Worm (Caenorhabditis elegans) whole organism, young adult: Measurements from ENCODE around the gene srsx-22.

Experiments
- B0035.1 ChIP-seq: sonication (generic microtip); optimal IDR thresholded peaks from 2 replicates; lab custom pipeline; 2016; ENCODE audit warnings: missing genetic modification characterization, mild to moderate bottlenecking, missing compliant biosample characterization, missing genotype, missing genetic modification reagents
- B0336.3 ChIP-seq: fragments of 200-800 bp; sonication (Bioruptor generic); IDR thresholded peaks from 2 replicates; pipeline ENCODE4 v1.3.6; 2022; ENCODE audit warnings: missing genetic modification characterization, missing compliant biosample characterization
- C06A6.2 ChIP-seq: fragments of 200-800 bp; sonication (Bioruptor generic); conservative IDR thresholded peaks from 2 replicates; pipeline ENCODE4 v1.3.6; 2022; ENCODE audit warnings: missing genetic modification characterization, missing compliant biosample characterization
- D2030.7 ChIP-seq: fragments of 200-800 bp; sonication (Bioruptor generic); IDR thresholded peaks from 2 replicates; pipeline ENCODE4 v1.3.6; 2022; ENCODE audit warnings: missing genetic modification reagents, missing genetic modification characterization, missing compliant biosample characterization
- F23B12.7 ChIP-seq: sonication (generic microtip); optimal IDR thresholded peaks from 2 replicates; lab custom pipeline; 2017; ENCODE audit warnings: missing genetic modification characterization, mild to moderate bottlenecking, missing compliant biosample characterization, antibody characterized with exemption, moderate library complexity; ENCODE audit not compliant: insufficient read depth
- F37B4.10 ChIP-seq: fragments of 200-800 bp; sonication (Bioruptor generic); IDR thresholded peaks from 2 replicates; pipeline ENCODE4 v1.3.6; 2022; ENCODE audit warnings: missing genetic modification characterization, missing compliant biosample characterization
- F57C9.4 ChIP-seq: sonication (generic microtip); optimal IDR thresholded peaks from 2 replicates; lab custom pipeline; 2017; ENCODE audit warnings: mild to moderate bottlenecking, missing genetic modification characterization, missing compliant biosample characterization
- K12H6.12 ChIP-seq: fragments of 200-800 bp; sonication (Bioruptor generic); optimal IDR thresholded peaks from 2 replicates; lab custom pipeline; 2018; ENCODE audit warnings: mild to moderate bottlenecking, missing genetic modification characterization, missing compliant biosample characterization
- Y79H2A.3 ChIP-seq: fragments of 200-800 bp; sonication (Bioruptor generic); conservative IDR thresholded peaks from 2 replicates; pipeline ENCODE4 v1.3.6; 2022; ENCODE audit warnings: missing genetic modification reagents, missing genetic modification characterization, missing compliant biosample characterization
- akir-1 ChIP-seq: fragments of 200-800 bp; sonication (Bioruptor generic); optimal IDR thresholded peaks from 2 replicates; lab custom pipeline; 2018; ENCODE audit warnings: mild to moderate bottlenecking, missing genetic modification characterization, moderate library complexity, missing compliant biosample characterization
- aptf-2 ChIP-seq: fragments of 200-800 bp; sonication (Bioruptor generic); conservative IDR thresholded peaks from 2 replicates; pipeline ENCODE4 v1.3.6; 2022; ENCODE audit warnings: missing genetic modification reagents, missing genetic modification characterization, missing compliant biosample characterization
- attf-5 ChIP-seq: fragments of 200-800 bp; sonication (Bioruptor generic); optimal IDR thresholded peaks from 2 replicates; lab custom pipeline; 2018; ENCODE audit warnings: mild to moderate bottlenecking, missing genetic modification characterization, missing compliant biosample characterization
- attf-6 ChIP-seq: fragments of 200-800 bp; sonication (Bioruptor generic); IDR thresholded peaks from 2 replicates; pipeline ENCODE4 v1.3.6; 2022; ENCODE audit warnings: missing genetic modification reagents, missing genetic modification characterization, missing compliant biosample characterization
- ccch-3 ChIP-seq: fragments of 200-800 bp; sonication (Bioruptor generic); optimal IDR thresholded peaks from 2 replicates; lab custom pipeline; 2018; ENCODE audit warnings: mild to moderate bottlenecking, missing genetic modification characterization, missing compliant biosample characterization
- dpff-1 ChIP-seq: sonication (generic microtip); optimal IDR thresholded peaks from 2 replicates; lab custom pipeline; 2017; ENCODE audit warnings: mild to moderate bottlenecking, missing genetic modification characterization, missing compliant biosample characterization
- dpl-1 ChIP-seq: fragments of 150-350 bp; optimal IDR thresholded peaks from 2 replicates; lab custom pipeline; 2014; ENCODE audit warnings: missing biosample characterization, missing genetic modification reagents, missing genetic modification characterization
- efl-1 ChIP-seq: fragments of 150-350 bp; optimal IDR thresholded peaks from 2 replicates; lab custom pipeline; 2014; ENCODE audit warnings: missing biosample characterization, missing genetic modification reagents, missing genetic modification characterization
- egl-18 ChIP-seq: fragments of 200-800 bp; sonication (Bioruptor generic); IDR thresholded peaks from 2 replicates; pipeline ENCODE4 v1.3.6; 2022; ENCODE audit warnings: missing genetic modification reagents, missing genetic modification characterization, missing compliant biosample characterization
- egl-44 ChIP-seq: fragments of 200-800 bp; sonication (Bioruptor generic); IDR thresholded peaks from 2 replicates; pipeline ENCODE4 v1.3.6; 2022; ENCODE audit warnings: missing genetic modification reagents, missing genetic modification characterization, missing compliant biosample characterization
- hrde-1 ChIP-seq: sonication (generic microtip); optimal IDR thresholded peaks from 2 replicates; lab custom pipeline; 2016; ENCODE audit warnings: missing genetic modification characterization, mild to moderate bottlenecking, missing compliant biosample characterization, moderate library complexity, missing genotype, missing genetic modification reagents, borderline replicate concordance
- let-526 ChIP-seq: fragments of 200-800 bp; sonication (Bioruptor generic); IDR thresholded peaks from 2 replicates; pipeline ENCODE4 v1.3.6; 2022; ENCODE audit warnings: missing genetic modification reagents, missing genetic modification characterization, missing compliant biosample characterization
- lin-26 ChIP-seq: fragments of 200-800 bp; sonication (Bioruptor generic); IDR thresholded peaks from 2 replicates; pipeline ENCODE4 v1.3.6; 2022; ENCODE audit warnings: missing genetic modification reagents, missing genetic modification characterization, missing compliant biosample characterization
- lin-35 ChIP-seq, 3 experiments: fragments of 150-350 bp in 2 of 3; sonication (generic microtip) in 1 of 3; optimal IDR thresholded peaks; 2 replicates each; lab custom pipeline; 2014 to 2018; ENCODE audit warnings: missing biosample characterization in 3 of 3, missing genetic modification characterization in 3 of 3, missing genetic modification reagents in 3 of 3
- lin-54 ChIP-seq: fragments of 200-800 bp; sonication (Bioruptor generic); optimal IDR thresholded peaks from 2 replicates; lab custom pipeline; 2018; ENCODE audit warnings: mild to moderate bottlenecking, missing genetic modification characterization, missing compliant biosample characterization
- madf-10 ChIP-seq: sonication (generic microtip); optimal IDR thresholded peaks from 2 replicates; lab custom pipeline; 2016; ENCODE audit warnings: mild to moderate bottlenecking, missing genetic modification characterization, missing compliant biosample characterization
- madf-6 ChIP-seq: fragments of 200-800 bp; sonication (Bioruptor generic); IDR thresholded peaks from 2 replicates; pipeline ENCODE4 v1.3.6; 2022; ENCODE audit warnings: missing genetic modification reagents, missing genetic modification characterization, missing compliant biosample characterization
- madf-8 ChIP-seq: fragments of 200-800 bp; sonication (Bioruptor generic); conservative IDR thresholded peaks from 2 replicates; pipeline ENCODE4 v1.3.6; 2022; ENCODE audit warnings: missing genetic modification reagents, missing genetic modification characterization, missing compliant biosample characterization
- mcd-1 ChIP-seq: fragments of 200-800 bp; sonication (Bioruptor generic); IDR thresholded peaks from 2 replicates; pipeline ENCODE4 v1.3.6; 2022; ENCODE audit warnings: missing genetic modification reagents, missing genetic modification characterization, missing compliant biosample characterization
- nfya-2 ChIP-seq: fragments of 200-800 bp; sonication (Bioruptor generic); IDR thresholded peaks from 2 replicates; pipeline ENCODE4 v1.3.6; 2022; ENCODE audit warnings: missing genetic modification reagents, missing genetic modification characterization, missing compliant biosample characterization
- nhr-90 ChIP-seq: sonication (generic microtip); optimal IDR thresholded peaks from 2 replicates; lab custom pipeline; 2016; ENCODE audit warnings: missing genotype, mild to moderate bottlenecking, missing genetic modification characterization, missing compliant biosample characterization
- repo-1 ChIP-seq: sonication (generic microtip); optimal IDR thresholded peaks from 2 replicates; lab custom pipeline; 2017; ENCODE audit warnings: mild to moderate bottlenecking, missing genetic modification characterization, missing compliant biosample characterization
- rpc-1 ChIP-seq, 2 experiments: fragments of 150-350 bp in 1 of 2; sonication (generic microtip) in 1 of 2; optimal IDR thresholded peaks; 2 replicates each; lab custom pipeline; 2014 to 2018; ENCODE audit warnings: missing biosample characterization in 1 of 2, missing genetic modification characterization in 1 of 2, missing genetic modification reagents in 1 of 2, missing genotype in 1 of 2
- sea-2 ChIP-seq: fragments of 200-800 bp; sonication (Bioruptor generic); IDR thresholded peaks from 2 replicates; pipeline ENCODE4 v1.3.6; 2022; ENCODE audit warnings: missing genetic modification characterization, missing compliant biosample characterization
- snpc-1.3 ChIP-seq: sonication (generic microtip); optimal IDR thresholded peaks from 2 replicates; lab custom pipeline; 2017; ENCODE audit warnings: missing genetic modification characterization, mild to moderate bottlenecking, missing compliant biosample characterization, antibody characterized with exemption, moderate library complexity, missing genotype, missing genetic modification reagents; ENCODE audit not compliant: insufficient read depth
- snpc-4 ChIP-seq, 5 experiments: fragments of 150-350 bp in 1 of 5; sonication (generic microtip) in 4 of 5; optimal IDR thresholded peaks; 2 replicates each; lab custom pipeline; 2014 to 2018; ENCODE audit warnings: missing genetic modification characterization in 5 of 5, missing biosample characterization in 3 of 5, antibody characterized with exemption in 2 of 5, mild to moderate bottlenecking in 2 of 5, missing compliant biosample characterization in 2 of 5, missing genotype in 2 of 5, moderate library complexity in 2 of 5, missing genetic modification reagents in 1 of 5
- unc-130 ChIP-seq: sonication (generic microtip); optimal IDR thresholded peaks from 2 replicates; lab custom pipeline; 2016; ENCODE audit warnings: missing genetic modification reagents, missing genetic modification characterization, missing compliant biosample characterization
- xnd-1 ChIP-seq: sonication (generic microtip); optimal IDR thresholded peaks from 2 replicates; lab custom pipeline; 2016; ENCODE audit warnings: missing genotype, missing genetic modification reagents, missing genetic modification characterization, missing compliant biosample characterization
- zim-3 ChIP-seq: sonication (generic microtip); optimal IDR thresholded peaks from 2 replicates; lab custom pipeline; 2017; ENCODE audit warnings: mild to moderate bottlenecking, missing genetic modification characterization, moderate library complexity, missing compliant biosample characterization
- ztf-18 ChIP-seq: sonication (generic microtip); optimal IDR thresholded peaks from 2 replicates; lab custom pipeline; 2016; ENCODE audit warnings: missing genotype, mild to moderate bottlenecking, missing genetic modification characterization, missing compliant biosample characterization

srsx-22 gene

DNA sequence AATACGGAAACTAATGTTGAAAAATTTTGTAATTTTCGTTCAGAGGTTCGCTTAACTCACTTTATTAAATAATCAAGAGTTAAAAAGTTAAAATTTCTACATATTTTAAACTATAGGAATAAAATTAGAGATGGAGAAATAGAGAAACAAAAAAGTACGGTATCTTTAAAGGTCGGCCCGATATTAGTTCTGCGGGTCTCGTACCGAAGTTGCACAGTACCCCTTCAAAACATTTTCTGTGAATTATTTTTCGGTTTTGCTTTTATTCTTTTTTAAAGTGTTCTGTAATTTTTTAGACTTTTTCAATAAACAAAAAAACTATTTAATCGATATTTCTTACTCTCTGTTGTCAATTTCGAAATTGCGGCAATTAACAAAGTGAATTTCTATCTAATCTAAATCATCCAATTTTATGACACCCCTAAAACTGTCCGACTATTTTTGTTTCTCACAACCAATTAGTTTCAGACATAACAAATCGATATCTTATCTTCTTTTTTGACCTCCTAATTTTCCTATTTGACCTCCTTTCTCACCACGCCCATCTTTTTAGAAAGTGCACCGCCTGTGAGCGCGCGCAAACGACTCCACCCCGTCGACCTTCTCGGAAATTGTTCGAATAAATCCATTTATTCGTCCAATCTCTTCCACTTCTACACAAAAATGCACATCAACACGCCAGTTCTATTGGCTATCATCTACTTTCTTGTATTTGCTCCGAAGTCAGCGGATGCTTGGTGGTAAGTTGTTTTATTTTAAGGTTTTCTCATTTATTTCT lies 4.2 kb downstream of the srsx-22 start, which contains the start of gene mom-2 (continued):
- TF ChIP-seq attf-6 (no peak), D2030.7 (GFP tag; lab: Robert Waterston, UW) (peak; percentile 29; the same call in 1 of the 2 replicates), F37B4.10 (GFP tag; lab: Robert Waterston, UW) (no peak), B0035.1 (tag; lab: Kevin White, UChicago) (no peak), nhr-90 (no peak), snpc-1.3 (peak; percentile 4), ccch-3 (GFP tag; lab: Kevin White, UChicago) (no peak), B0336.3 (GFP tag; lab: Robert Waterston, UW) (no peak), dpff-1 (tag; lab: Kevin White, UChicago) (no peak), efl-1 (peak; percentile 75), xnd-1 (tag; lab: Kevin White, UChicago) (peak; percentile 81)
- TF ChIP-seq, all 124 proteins: peak for 9

DNA sequence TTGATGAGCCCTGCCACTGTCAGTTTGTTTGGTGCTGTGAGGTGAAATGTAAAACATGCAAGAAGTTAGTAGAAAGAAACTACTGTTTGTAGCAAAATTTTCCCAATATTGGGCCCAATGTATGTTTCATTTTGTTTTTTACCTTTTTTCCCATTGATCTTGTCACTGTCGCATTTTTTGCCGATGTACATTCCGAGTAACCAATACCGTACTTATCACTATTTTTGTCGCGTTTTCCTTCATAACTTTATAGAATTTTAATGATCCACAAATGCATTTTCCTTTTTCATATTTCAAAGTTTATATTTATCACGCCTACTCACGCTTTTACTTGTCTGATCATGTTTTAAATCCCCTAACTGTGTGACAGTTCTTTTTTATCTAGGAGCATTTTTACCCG lies 6.3 kb downstream of the srsx-22 start:
- peak; percentile 14 for TF ChIP-seq lin-54 (GFP tag; lab: Kevin White, UChicago)
- no peak for TF ChIP-seq unc-130 (GFP tag; lab: Kevin White, UChicago)
- TF ChIP-seq Y79H2A.3 (GFP tag; lab: Robert Waterston, UW) = no peak
- peak; percentile 39 for TF ChIP-seq hrde-1 (tag; lab: Kevin White, UChicago)
- no peak for TF ChIP-seq F37B4.10 (GFP tag; lab: Robert Waterston, UW)
- no peak for TF ChIP-seq lin-35 (GFP tag; optimal IDR thresholded peaks at IDR 0.05; lab: Kevin White, UChicago)
- TF ChIP-seq let-526 (GFP tag; lab: Robert Waterston, UW) = no peak
- TF ChIP-seq snpc-4 (GFP tag; optimal IDR thresholded peaks at IDR 0.05; lab: Kevin White, UChicago) = no peak
- TF ChIP-seq snpc-4 (tag; optimal IDR thresholded peaks at IDR 0.05; lab: Kevin White, UChicago) = peak in 1 of 4 experiments; percentile 35
- TF ChIP-seq ztf-18 = peak; percentile 25
- TF ChIP-seq madf-6 (GFP tag; lab: Robert Waterston, UW) = peak; percentile 19; the same call in 1 of the 2 replicates
- no peak for TF ChIP-seq egl-44 (GFP tag; lab: Robert Waterston, UW)
- no peak for TF ChIP-seq nfya-2 (GFP tag; lab: Robert Waterston, UW)
- TF ChIP-seq, all 124 proteins: peak for 5

- TF ChIP-seq egl-44 (GFP tag; lab: Robert Waterston, UW) = no peak
- TF ChIP-seq unc-130 (GFP tag; lab: Kevin White, UChicago) = no peak
- TF ChIP-seq C06A6.2 (GFP tag; lab: Robert Waterston, UW) = no peak
- TF ChIP-seq aptf-2 (GFP tag; lab: Robert Waterston, UW) = no peak
- no peak for TF ChIP-seq snpc-4 (GFP tag; optimal IDR thresholded peaks at IDR 0.05; lab: Kevin White, UChicago)
- no peak for TF ChIP-seq snpc-4 (tag; optimal IDR thresholded peaks at IDR 0.05; lab: Kevin White, UChicago)
- TF ChIP-seq nfya-2 (GFP tag; lab: Robert Waterston, UW) = no peak
- no peak for TF ChIP-seq dpl-1 (GFP tag; lab: Kevin White, UChicago)
- TF ChIP-seq, all 124 proteins: peak for 0
Measured at ce11 chrV:8358702-8359101, 7.2 kb downstream of the srsx-22 start.

DNA sequence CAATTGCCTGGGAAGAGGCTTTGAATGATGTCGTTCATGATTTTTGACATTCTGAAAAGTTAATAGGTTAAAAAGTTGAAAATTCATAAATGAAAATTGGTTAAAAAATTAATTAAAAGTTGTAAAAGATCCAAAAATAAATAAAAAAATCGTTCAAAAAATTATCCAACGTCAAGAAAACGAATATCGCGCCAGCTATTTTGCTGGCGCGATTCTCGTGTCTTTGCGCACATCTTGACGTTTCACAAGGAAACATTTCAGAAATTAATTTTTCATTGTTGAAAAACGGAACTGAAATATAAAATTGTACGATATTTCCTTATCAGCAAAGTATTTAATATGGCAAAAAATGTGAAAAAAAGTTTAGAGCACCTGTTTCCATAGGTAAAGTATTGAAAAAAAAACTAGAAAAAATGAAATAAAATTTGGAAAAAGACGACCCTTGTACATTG lies 7.7 kb downstream of the srsx-22 start, which contains the start of gene mpdu-1:
mpdu-1 (minus strand) TSS at position 51 of the 452 bp plus-strand sequence.
- no peak for TF ChIP-seq K12H6.12 (tag; lab: Kevin White, UChicago)
- no peak for TF ChIP-seq repo-1
- no peak; the same call in 1 of the 2 replicates for TF ChIP-seq mcd-1 (GFP tag; lab: Robert Waterston, UW)
- TF ChIP-seq egl-18 (GFP tag; lab: Robert Waterston, UW) = no peak
- no peak for TF ChIP-seq madf-8 (GFP tag; lab: Robert Waterston, UW)
- no peak for TF ChIP-seq rpc-1 (optimal IDR thresholded peaks at IDR 0.05; lab: Kevin White, UChicago)
- TF ChIP-seq rpc-1 (tag; optimal IDR thresholded peaks at IDR 0.05; lab: Kevin White, UChicago) = no peak
- no peak for TF ChIP-seq sea-2 (GFP tag; lab: Robert Waterston, UW)
- TF ChIP-seq egl-44 (GFP tag; lab: Robert Waterston, UW) = no peak
- peak; percentile 94 for TF ChIP-seq ztf-18
- no peak; the same call in 1 of the 2 replicates for TF ChIP-seq madf-6 (GFP tag; lab: Robert Waterston, UW)
- no peak for TF ChIP-seq akir-1 (GFP tag; lab: Kevin White, UChicago)
- no peak for TF ChIP-seq attf-5 (GFP tag; lab: Kevin White, UChicago)
- peak; percentile 28 for TF ChIP-seq snpc-4 (GFP tag; optimal IDR thresholded peaks at IDR 0.05; lab: Kevin White, UChicago)
- peak in 2 of 4 experiments; percentile 72 to 82 for TF ChIP-seq snpc-4 (tag; optimal IDR thresholded peaks at IDR 0.05; lab: Kevin White, UChicago)
- peak; percentile 74 for TF ChIP-seq F23B12.7 (tag; lab: Kevin White, UChicago)
- TF ChIP-seq F57C9.4 (tag; lab: Kevin White, UChicago) = no peak
- no peak for TF ChIP-seq madf-10 (tag; lab: Kevin White, UChicago)
- TF ChIP-seq lin-26 (GFP tag; lab: Robert Waterston, UW) = no peak
- no peak for TF ChIP-seq zim-3 (tag; lab: Kevin White, UChicago)
